Worm (Caenorhabditis elegans): ENCODE data around the gene bcmo-1.

Gene bcmo-1

DNA sequence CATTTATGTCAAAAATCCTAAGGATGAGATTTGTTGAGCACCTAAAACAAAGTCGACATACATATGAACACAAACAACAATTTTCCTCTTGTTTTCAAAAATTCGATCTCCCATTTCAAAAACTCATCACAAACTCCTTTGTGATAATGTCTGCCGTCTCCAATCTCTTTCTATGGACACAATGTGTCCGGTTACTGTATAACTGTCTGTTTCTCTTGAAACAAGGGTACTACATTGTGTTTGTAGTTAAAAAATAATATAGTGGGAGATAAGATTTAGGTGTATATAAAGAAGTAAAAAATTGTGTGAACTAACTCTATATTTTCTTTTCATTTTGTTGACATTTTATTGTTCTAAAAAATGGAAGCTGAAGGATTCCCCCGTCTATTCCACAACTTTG is at the start of gene bcmo-1:
Gene bcmo-1, plus strand, starts transcription at position 330 of the 400 bp plus-strand sequence.
- TF ChIP-seq lin-39 (tag; optimal IDR thresholded peaks at IDR 0.05) (no peak), elt-2 (tag; optimal IDR thresholded peaks at IDR 0.05) (no peak), ztf-11 (tag; optimal IDR thresholded peaks at IDR 0.05) (no peak), nhr-25 (tag; optimal IDR thresholded peaks at IDR 0.05) (no peak), tbx-2 (tag; optimal IDR thresholded peaks at IDR 0.05) (no peak), mdl-1 (tag; optimal IDR thresholded peaks at IDR 0.05) (no peak), ceh-28 (tag; optimal IDR thresholded peaks at IDR 0.05) (no peak), egl-27 (tag; optimal IDR thresholded peaks at IDR 0.05) (no peak)

ce11 chrII:12785391-12785790 is 45.1 kb upstream of the bcmo-1 start, which contains the start of gene Y46G5A.15:
Gene Y46G5A.15 (minus strand): TSS chrII:12785416.
- TF ChIP-seq pha-4 (tag; optimal IDR thresholded peaks at IDR 0.05) (peak; percentile 31), ztf-11 (tag; optimal IDR thresholded peaks at IDR 0.05) (no peak)

DNA sequence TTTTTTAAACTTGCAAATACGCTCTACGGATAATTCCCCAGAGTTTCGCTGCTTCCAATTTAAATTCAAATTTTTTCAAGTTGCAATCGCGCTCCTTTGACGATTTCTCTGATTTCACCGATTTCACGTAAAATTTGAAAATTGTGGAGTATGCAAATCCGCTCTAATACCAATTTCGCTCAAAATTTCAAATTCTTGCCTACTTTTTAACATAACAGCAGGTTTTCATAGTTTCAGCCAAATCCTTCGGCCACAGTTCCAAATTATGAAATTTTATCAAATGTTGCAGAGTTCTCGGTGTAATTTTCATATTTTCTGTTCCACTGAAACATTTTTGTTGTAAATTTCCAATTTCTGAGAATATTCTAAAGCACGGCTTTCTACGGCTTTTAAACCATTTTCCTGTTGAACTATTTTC is 42.6 kb upstream of the bcmo-1 start, which contains the start of gene alkb-7:
Gene alkb-7, minus strand, starts transcription at position 323 of the 418 bp plus-strand sequence.
- TF ChIP-seq R02D3.7 (tag; optimal IDR thresholded peaks at IDR 0.05) (no peak), ceh-9 (tag; optimal IDR thresholded peaks at IDR 0.05) (no peak), skn-1 (tag; optimal IDR thresholded peaks at IDR 0.05) (no peak), nhr-77 (tag; optimal IDR thresholded peaks at IDR 0.05) (no peak), ztf-11 (tag; optimal IDR thresholded peaks at IDR 0.05) (no peak), nhr-23 (tag; optimal IDR thresholded peaks at IDR 0.05) (peak; percentile 21), zag-1 (tag; optimal IDR thresholded peaks at IDR 0.05) (no peak), unc-39 (tag; optimal IDR thresholded peaks at IDR 0.05) (no peak), sea-2 (GFP tag; optimal IDR thresholded peaks at IDR 0.05) (no peak), lsy-12 (tag; optimal IDR thresholded peaks at IDR 0.05) (peak; percentile 35), eor-1 (tag; optimal IDR thresholded peaks at IDR 0.05) (no peak), elt-3 (tag; optimal IDR thresholded peaks at IDR 0.05) (no peak), snpc-4 (tag; optimal IDR thresholded peaks at IDR 0.05) (no peak), nhr-43 (tag; optimal IDR thresholded peaks at IDR 0.05; ENCODE audit: poor library complexity, severe bottlenecking) (peak; percentile 70), elt-2 (tag; optimal IDR thresholded peaks at IDR 0.05) (peak; percentile 39), nfya-1 (tag; optimal IDR thresholded peaks at IDR 0.05; ENCODE audit: insufficient read depth) (peak; percentile 33), ama-1 (optimal IDR thresholded peaks at IDR 0.05) (peak; percentile 33), nhr-11 (tag; optimal IDR thresholded peaks at IDR 0.05) (no peak), lin-15B (tag; optimal IDR thresholded peaks at IDR 0.05) (peak; percentile 13), aly-2 (tag; optimal IDR thresholded peaks at IDR 0.05) (peak; percentile 21)

DNA sequence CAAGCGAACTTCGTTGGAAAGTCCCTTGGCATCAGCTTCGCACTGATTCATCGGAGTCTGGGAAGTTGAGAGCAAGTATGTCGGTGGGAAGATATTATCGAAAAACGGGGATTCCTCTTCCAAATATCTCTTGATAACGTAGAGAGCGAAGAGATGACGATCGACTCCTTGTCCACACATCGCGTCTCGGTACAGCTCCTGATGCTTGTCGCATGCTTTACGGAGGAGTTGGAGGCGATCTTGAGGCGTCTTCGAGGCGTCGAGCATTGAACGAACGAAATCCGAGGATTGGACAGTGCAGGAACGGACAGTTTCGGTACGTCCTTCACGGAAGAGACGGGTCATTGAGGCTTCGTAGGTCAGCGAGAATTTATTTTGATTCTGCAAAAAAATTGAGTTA is 41.0 kb upstream of the bcmo-1 start:
- TF ChIP-seq nhr-76 (tag; optimal IDR thresholded peaks at IDR 0.05): no peak

DNA sequence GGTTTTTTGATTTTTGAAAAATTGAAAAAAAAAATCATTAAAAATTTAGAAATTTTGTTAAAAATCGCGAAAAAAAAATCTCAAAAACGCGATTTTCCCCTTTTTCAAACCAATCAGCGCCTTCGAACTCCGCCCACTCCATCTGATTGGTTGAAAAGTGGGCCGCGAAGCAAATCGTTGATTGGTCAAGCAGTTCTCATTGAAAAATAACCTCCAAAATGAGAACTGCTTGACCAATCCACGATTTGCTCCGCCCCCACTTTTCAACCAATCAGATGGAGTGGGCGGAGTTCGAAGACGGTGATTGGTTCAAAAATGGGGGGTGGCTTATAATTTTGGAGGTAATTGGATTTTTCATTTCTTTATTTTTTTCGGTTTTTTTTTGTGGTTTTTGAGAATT is 40.1 kb upstream of the bcmo-1 start:
- TF ChIP-seq ceh-9 (tag; optimal IDR thresholded peaks at IDR 0.05) (no peak), lin-15B (tag; optimal IDR thresholded peaks at IDR 0.05) (no peak), ZK546.5 (tag; optimal IDR thresholded peaks at IDR 0.05) (no peak), nfya-1 (tag; optimal IDR thresholded peaks at IDR 0.05; ENCODE audit: insufficient read depth) (peak; percentile 98), zag-1 (tag; optimal IDR thresholded peaks at IDR 0.05) (no peak)

DNA sequence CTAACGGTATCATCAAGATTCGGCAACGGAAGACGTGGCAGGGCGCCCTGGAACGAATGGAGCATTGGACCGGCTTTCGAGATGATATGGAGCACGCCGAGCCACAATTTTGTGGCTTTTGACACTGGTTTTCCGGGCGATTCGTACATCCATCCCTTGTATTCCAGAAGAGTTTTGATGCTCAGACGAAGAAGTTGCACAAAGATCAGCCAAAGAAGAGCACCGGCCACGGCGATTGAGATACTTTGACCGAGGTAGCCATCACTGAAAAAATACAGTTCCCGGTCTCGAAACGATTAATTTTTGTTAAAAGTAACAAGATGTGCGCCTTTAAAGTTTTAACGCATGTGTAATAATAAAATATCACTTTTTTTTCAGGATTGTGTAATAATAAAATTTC is 35.3 kb upstream of the bcmo-1 start:
- no peak for TF ChIP-seq fkh-10 (GFP tag; optimal IDR thresholded peaks at IDR 0.05)
- peak; percentile 47 for TF ChIP-seq lsy-12 (tag; optimal IDR thresholded peaks at IDR 0.05)
- peak; percentile 37 for TF ChIP-seq nhr-43 (tag; optimal IDR thresholded peaks at IDR 0.05; ENCODE audit: poor library complexity, severe bottlenecking)
- peak; percentile 3 for TF ChIP-seq tbx-2 (tag; optimal IDR thresholded peaks at IDR 0.05)

DNA sequence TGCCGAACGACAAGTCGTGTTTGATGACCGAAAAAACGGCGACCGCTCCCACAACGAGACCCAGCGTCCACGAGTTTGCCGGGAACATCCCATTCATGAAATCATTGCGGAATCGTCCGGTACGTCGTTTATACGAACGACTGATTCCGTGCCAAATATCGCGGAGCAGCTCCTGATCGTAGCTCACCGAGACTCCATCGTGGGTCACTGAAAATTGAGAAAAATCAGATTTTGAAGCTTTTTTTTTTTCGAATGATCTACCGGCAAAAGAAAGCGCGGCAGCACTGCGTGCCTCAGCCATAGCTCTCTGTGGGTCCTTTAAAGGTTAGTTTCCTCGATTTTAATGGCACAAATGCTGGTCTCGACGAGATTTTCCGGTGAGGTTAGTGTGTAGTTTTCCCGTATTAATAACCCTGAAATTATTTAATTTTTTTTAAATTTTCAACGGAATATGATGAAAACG is 34.4 kb upstream of the bcmo-1 start, which contains the start of gene cpt-1:
Gene cpt-1, minus strand, starts transcription at position 413 of the 463 bp plus-strand sequence.
- no peak for TF ChIP-seq unc-39 (tag; optimal IDR thresholded peaks at IDR 0.05)
- TF ChIP-seq eor-1 (tag; optimal IDR thresholded peaks at IDR 0.05): no peak
- TF ChIP-seq nhr-76 (tag; optimal IDR thresholded peaks at IDR 0.05): no peak
- TF ChIP-seq jun-1 (tag; optimal IDR thresholded peaks at IDR 0.05): no peak
- TF ChIP-seq fkh-10 (GFP tag; optimal IDR thresholded peaks at IDR 0.05): no peak
- TF ChIP-seq tbx-2 (tag; optimal IDR thresholded peaks at IDR 0.05): no peak
- peak; percentile 23 for TF ChIP-seq nhr-43 (tag; optimal IDR thresholded peaks at IDR 0.05; ENCODE audit: poor library complexity, severe bottlenecking)
- TF ChIP-seq elt-2 (tag; optimal IDR thresholded peaks at IDR 0.05): peak; percentile 36
- no peak for TF ChIP-seq pqm-1 (tag; optimal IDR thresholded peaks at IDR 0.05)
- TF ChIP-seq hmg-11 (tag; optimal IDR thresholded peaks at IDR 0.05): no peak
- no peak for TF ChIP-seq nhr-25 (tag; optimal IDR thresholded peaks at IDR 0.05)
- no peak for TF ChIP-seq daf-12 (tag; optimal IDR thresholded peaks at IDR 0.05)
- TF ChIP-seq ama-1 (optimal IDR thresholded peaks at IDR 0.05): peak; percentile 12
- TF ChIP-seq ztf-4 (tag; optimal IDR thresholded peaks at IDR 0.05): no peak
- no peak for TF ChIP-seq unc-62 (GFP tag; optimal IDR thresholded peaks at IDR 0.05)
- TF ChIP-seq nfya-1 (tag; optimal IDR thresholded peaks at IDR 0.05; ENCODE audit: insufficient read depth): no peak
- TF ChIP-seq nhr-28 (tag; optimal IDR thresholded peaks at IDR 0.05): no peak

Data from whole organism, L3 larva.